Fruit fly (Drosophila melanogaster) whole organism, adult: ENCODE results near the gene CG6356.

ENCODE experiments used
- CG11617 ChIP-seq: fragments of 200-800 bp; sonication (Bioruptor generic); optimal IDR thresholded peaks from 2 replicates; lab custom pipeline; 2017; ENCODE audit warnings: mild to moderate bottlenecking, missing biosample characterization, missing genetic modification reagents, missing genetic modification characterization
- CG12768 ChIP-seq: fragments of 200-800 bp; sonication (Bioruptor generic); optimal IDR thresholded peaks from 2 replicates; lab custom pipeline; 2017; ENCODE audit warnings: missing biosample characterization, missing genetic modification characterization, mild to moderate bottlenecking, moderate library complexity, missing genetic modification reagents
- CG14711 ChIP-seq: fragments of 200-800 bp; sonication (Bioruptor generic); optimal IDR thresholded peaks from 2 replicates; lab custom pipeline; 2018; ENCODE audit warnings: missing biosample characterization, mild to moderate bottlenecking, missing genetic modification characterization, moderate library complexity
- CG1620 ChIP-seq: fragments of 200-800 bp; sonication (Bioruptor generic); optimal IDR thresholded peaks from 2 replicates; lab custom pipeline; 2016; ENCODE audit warnings: missing biosample characterization, missing genetic modification characterization
- CG33017 ChIP-seq: fragments of 200-800 bp; sonication (Bioruptor generic); optimal IDR thresholded peaks from 2 replicates; lab custom pipeline; 2018; ENCODE audit warnings: missing biosample characterization, mild to moderate bottlenecking, missing genetic modification characterization, moderate library complexity
- CG5204 ChIP-seq: fragments of 200-800 bp; sonication (Bioruptor generic); optimal IDR thresholded peaks from 2 replicates; lab custom pipeline; 2016; ENCODE audit warnings: missing biosample characterization, missing genetic modification characterization
- CG7045 ChIP-seq: fragments of 200-800 bp; sonication (Bioruptor generic); optimal IDR thresholded peaks from 2 replicates; lab custom pipeline; 2017; ENCODE audit warnings: missing biosample characterization, mild to moderate bottlenecking, missing genetic modification characterization
- CG7101 ChIP-seq: fragments of 200-800 bp; sonication (Bioruptor generic); optimal IDR thresholded peaks from 2 replicates; lab custom pipeline; 2018; ENCODE audit warnings: missing biosample characterization, mild to moderate bottlenecking, missing genetic modification characterization, moderate library complexity
- Clk ChIP-seq: fragments of 200-800 bp; sonication (Bioruptor generic); optimal IDR thresholded peaks from 2 replicates; lab custom pipeline; 2017; ENCODE audit warnings: missing biosample characterization, missing genetic modification characterization
- Crg-1 ChIP-seq: fragments of 200-800 bp; sonication (Bioruptor generic); optimal IDR thresholded peaks from 2 replicates; lab custom pipeline; 2016; ENCODE audit warnings: missing biosample characterization, missing genetic modification characterization
- Hr96 ChIP-seq: fragments of 200-800 bp; sonication (Bioruptor generic); optimal IDR thresholded peaks from 2 replicates; lab custom pipeline; 2016; ENCODE audit warnings: missing biosample characterization, missing genetic modification characterization
- Mnt ChIP-seq: fragments of 200-800 bp; sonication (Bioruptor generic); optimal IDR thresholded peaks from 2 replicates; lab custom pipeline; 2016; ENCODE audit warnings: missing biosample characterization, mild to moderate bottlenecking, missing genetic modification characterization
- bab1 ChIP-seq: fragments of 200-800 bp; sonication (Bioruptor generic); optimal IDR thresholded peaks from 3 replicates; lab custom pipeline; 2019; ENCODE audit warnings: missing biosample characterization, mild to moderate bottlenecking, missing genetic modification characterization, moderate library complexity
- cic ChIP-seq: fragments of 200-800 bp; sonication (Bioruptor generic); optimal IDR thresholded peaks from 2 replicates; lab custom pipeline; 2017; ENCODE audit warnings: missing biosample characterization, mild to moderate bottlenecking, missing genetic modification characterization, moderate library complexity
- cnc ChIP-seq, 2 experiments: fragments of >200 bp; optimal IDR thresholded peaks; 2 replicates each; lab custom pipeline; 2017
- kay ChIP-seq: fragments of 200-800 bp; sonication (Bioruptor generic); peaks from one replicate; lab custom pipeline; 2016; ENCODE audit warnings: missing biosample characterization, missing genetic modification characterization, borderline replicate concordance
- ovo ChIP-seq: fragments of 200-800 bp; sonication (Bioruptor generic); optimal IDR thresholded peaks from 2 replicates; lab custom pipeline; 2016; ENCODE audit warnings: missing biosample characterization, missing genetic modification characterization
- pad ChIP-seq: fragments of 200-800 bp; sonication (Bioruptor generic); optimal IDR thresholded peaks from 3 replicates; lab custom pipeline; 2017; ENCODE audit warnings: missing biosample characterization, missing genetic modification characterization, mild to moderate bottlenecking, moderate library complexity, missing genetic modification reagents
- tj ChIP-seq: fragments of 200-800 bp; sonication (Bioruptor generic); optimal IDR thresholded peaks from 3 replicates; lab custom pipeline; 2017; ENCODE audit warnings: missing biosample characterization, mild to moderate bottlenecking, missing genetic modification characterization, moderate library complexity
- toe ChIP-seq: fragments of 200-800 bp; sonication (Bioruptor generic); optimal IDR thresholded peaks from 2 replicates; lab custom pipeline; 2016; ENCODE audit warnings: missing biosample characterization, missing genetic modification characterization

The CG6356 gene

DNA sequence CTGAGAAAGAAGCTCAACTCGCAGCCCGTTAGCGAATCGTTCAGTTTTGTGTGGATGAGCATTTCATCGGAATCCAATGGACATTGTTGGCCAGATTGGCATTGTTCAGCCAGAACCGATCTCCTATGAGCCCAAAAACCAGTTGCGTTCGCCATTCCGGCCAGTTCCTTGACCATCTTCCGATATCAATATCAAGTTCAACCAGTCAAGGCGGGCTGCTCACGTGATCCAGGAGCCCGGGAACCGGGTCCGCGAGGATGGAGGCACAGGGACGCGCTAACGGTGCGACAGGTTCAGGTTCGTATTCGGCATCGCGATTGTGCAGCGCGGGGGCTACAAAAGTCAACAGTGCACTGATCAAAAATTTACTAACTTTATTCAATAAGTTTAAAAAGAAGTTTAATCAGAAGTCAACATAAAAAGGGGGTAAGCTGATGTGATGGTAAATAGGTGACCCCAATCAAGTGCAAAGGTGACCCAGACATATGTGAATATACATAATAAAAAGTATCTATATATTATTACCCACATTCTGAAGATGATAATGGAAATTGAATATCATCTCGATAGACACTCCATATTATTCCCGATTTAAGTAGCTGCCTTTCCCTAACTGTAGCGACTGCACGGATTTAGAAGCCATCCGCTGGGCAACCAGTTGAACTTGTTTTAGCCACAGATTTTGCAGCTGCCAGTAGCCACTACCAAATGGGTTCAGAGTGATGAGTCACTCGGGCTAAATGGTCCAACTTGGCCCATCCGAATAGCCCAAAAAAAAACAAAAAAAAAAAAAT, 16.8 kb upstream of the CG6356 start:
- no peak for TF ChIP-seq cic (GFP tag; lab: Kevin White, UChicago)
- peak; percentile 18 for TF ChIP-seq tj (GFP tag; lab: Kevin White, UChicago)
- no peak for TF ChIP-seq bab1 (GFP tag; lab: Kevin White, UChicago)
- no peak for TF ChIP-seq pad (GFP tag; lab: Kevin White, UChicago)
- TF ChIP-seq Clk (GFP tag; lab: Kevin White, UChicago) = no peak

dm6 chr3R:24267580-24268202, 16.1 kb upstream of the CG6356 start:
- TF ChIP-seq CG14711 (no peak), CG11617 (no peak), tj (GFP tag; lab: Kevin White, UChicago) (peak; percentile 94), CG5204 (GFP tag; lab: Kevin White, UChicago) (no peak), Crg-1 (GFP tag; lab: Kevin White, UChicago) (no peak), CG12768 (no peak), CG7045 (GFP tag; lab: Kevin White, UChicago) (no peak), cnc (optimal IDR thresholded peaks at IDR 0.05; lab: Kevin White, UChicago) (no peak)

dm6 chr3R:24268293-24268692, 15.5 kb upstream of the CG6356 start:
- TF ChIP-seq CG7045 (GFP tag; lab: Kevin White, UChicago) (no peak), kay (no peak), tj (GFP tag; lab: Kevin White, UChicago) (no peak), CG7101 (tag; lab: Kevin White, UChicago) (no peak), Hr96 (GFP tag; lab: Kevin White, UChicago) (no peak), Clk (GFP tag; lab: Kevin White, UChicago) (no peak), Mnt (GFP tag; lab: Kevin White, UChicago) (no peak), CG11617 (no peak), CG12768 (no peak), CG5204 (GFP tag; lab: Kevin White, UChicago) (no peak), CG33017 (no peak), CG14711 (no peak), bab1 (GFP tag; lab: Kevin White, UChicago) (no peak), CG1620 (GFP tag; lab: Kevin White, UChicago) (no peak), Crg-1 (GFP tag; lab: Kevin White, UChicago) (no peak), cic (GFP tag; lab: Kevin White, UChicago) (no peak), cnc (optimal IDR thresholded peaks at IDR 0.05; lab: Kevin White, UChicago) (no peak)

DNA sequence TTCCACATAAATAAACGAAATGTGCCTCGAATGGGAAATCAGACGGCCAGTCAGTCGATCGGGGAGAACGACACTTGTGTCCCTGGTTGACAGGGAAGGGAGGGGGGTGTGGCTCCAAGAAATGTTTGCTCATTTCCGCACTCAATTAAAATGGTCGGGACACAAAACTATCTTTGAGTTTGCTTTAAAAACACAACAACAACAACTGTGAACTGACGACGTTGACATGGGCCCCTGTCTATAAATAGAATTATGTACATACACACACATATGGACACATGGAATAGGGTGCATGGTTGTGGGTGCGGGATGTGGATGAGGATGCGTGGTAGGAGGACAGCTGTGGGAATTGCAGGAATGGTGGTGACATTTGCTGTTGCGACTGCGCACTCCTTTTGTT, 13.7 kb upstream of the CG6356 start:
- no peak for TF ChIP-seq cic (GFP tag; lab: Kevin White, UChicago)

dm6 chr3R:24270578-24270977, 13.2 kb upstream of the CG6356 start:
- TF ChIP-seq tj (GFP tag; lab: Kevin White, UChicago) (peak; percentile 96), CG7045 (GFP tag; lab: Kevin White, UChicago) (no peak), kay (no peak), Crg-1 (GFP tag; lab: Kevin White, UChicago) (no peak)

DNA sequence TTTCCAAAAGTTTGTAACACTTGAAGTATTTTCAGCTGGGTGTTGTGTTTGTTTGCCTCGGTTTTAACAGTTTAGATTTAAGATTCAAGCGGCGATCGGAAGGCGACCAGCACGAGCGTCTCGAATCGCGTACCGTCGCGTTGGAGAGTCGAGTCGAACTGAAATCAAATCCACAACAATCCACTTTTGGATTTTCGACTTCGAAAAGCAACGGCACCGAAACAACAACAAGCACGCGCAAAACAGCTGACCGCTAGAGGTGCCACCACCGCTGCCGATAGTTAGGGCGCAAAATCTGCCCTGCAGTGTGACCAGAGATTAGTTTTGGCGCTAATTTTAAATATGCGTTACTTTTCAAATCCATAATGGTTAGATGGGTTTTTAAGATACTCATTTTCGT, 12.7 kb upstream of the CG6356 start, which contains the start of gene jar:
TSS of gene jar (minus strand) at position 163 of the 400 bp plus-strand sequence.
- TF ChIP-seq bab1 (GFP tag; lab: Kevin White, UChicago) (peak; percentile 74), pad (GFP tag; lab: Kevin White, UChicago) (peak; percentile 23), kay (no peak), tj (GFP tag; lab: Kevin White, UChicago) (no peak), cic (GFP tag; lab: Kevin White, UChicago) (peak; percentile 52), CG5204 (GFP tag; lab: Kevin White, UChicago) (no peak), cnc (optimal IDR thresholded peaks at IDR 0.05; lab: Kevin White, UChicago) (no peak), Hr96 (GFP tag; lab: Kevin White, UChicago) (no peak), Mnt (GFP tag; lab: Kevin White, UChicago) (peak; percentile 71), CG12768 (peak; percentile 24), CG7101 (tag; lab: Kevin White, UChicago) (peak; percentile 43), CG11617 (peak; percentile 16), toe (GFP tag; lab: Kevin White, UChicago) (no peak), ovo (GFP tag; lab: Kevin White, UChicago) (peak; percentile 95), CG14711 (peak; percentile 77), Crg-1 (GFP tag; lab: Kevin White, UChicago) (no peak), Clk (GFP tag; lab: Kevin White, UChicago) (no peak), CG33017 (peak; percentile 17), CG7045 (GFP tag; lab: Kevin White, UChicago) (peak; percentile 13), CG1620 (GFP tag; lab: Kevin White, UChicago) (peak; percentile 14)
